Fruit fly (Drosophila melanogaster): Measurements from ENCODE around the gene promL.
A peak's percentile ranks its signal among the peaks of the same experiment; 100 is the strongest.

promL gene

DNA sequence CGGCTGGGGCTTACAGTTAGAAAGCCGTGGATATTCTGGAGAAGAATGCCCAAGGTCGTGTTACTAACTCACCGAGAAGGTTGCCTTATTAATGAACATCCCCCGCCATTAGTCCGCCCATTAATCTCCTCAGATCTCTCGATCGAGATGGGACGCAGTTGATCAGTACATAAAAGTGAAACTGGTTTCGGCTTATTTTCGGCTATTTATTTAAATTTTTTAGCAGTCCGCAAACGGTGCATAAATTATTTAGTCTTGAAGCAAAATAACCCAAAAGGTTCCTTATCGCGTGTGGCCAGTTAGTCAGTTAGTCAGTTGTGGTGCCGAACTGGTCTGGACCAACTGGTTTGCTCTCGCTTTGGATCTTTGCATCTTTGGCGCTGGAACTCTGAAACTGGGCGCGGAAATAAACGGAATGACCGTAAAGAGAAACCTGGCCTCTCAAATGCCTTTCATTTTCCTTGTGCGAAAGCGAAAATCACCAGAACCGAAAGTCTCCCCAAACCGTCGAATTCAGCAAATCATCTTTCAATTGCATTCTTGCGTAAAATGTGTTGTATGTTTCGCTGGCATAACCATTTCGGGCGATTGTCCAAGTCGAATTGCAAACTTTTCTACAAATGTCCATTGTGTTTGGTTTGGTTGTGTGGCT is 28.6 kb downstream of the promL start:
- peak; percentile 1 for TF ChIP-seq cwo (GFP tag; optimal IDR thresholded peaks at IDR 0.05)
- TF ChIP-seq Ets65A (GFP tag): peak; percentile 72
- peak; percentile 71 for TF ChIP-seq vvl (GFP tag; IDR thresholded peaks at IDR 0.05)
- peak; percentile 40 for TF ChIP-seq sd (tag; optimal IDR thresholded peaks at IDR 0.05)
- TF ChIP-seq Deaf1 (tag; optimal IDR thresholded peaks at IDR 0.05): no peak
- peak; percentile 70 for TF ChIP-seq abd-A (tag; optimal IDR thresholded peaks at IDR 0.05)
- no peak for TF ChIP-seq vfl (GFP tag; optimal IDR thresholded peaks at IDR 0.05)
- peak; percentile 49 for TF ChIP-seq CG12769 (tag; optimal IDR thresholded peaks at IDR 0.05)
- TF ChIP-seq Blimp-1 (GFP tag; optimal IDR thresholded peaks at IDR 0.05): peak; percentile 76
- TF ChIP-seq CG13894 (tag; optimal IDR thresholded peaks at IDR 0.05): peak; percentile 44
- TF ChIP-seq chinmo (GFP tag; IDR thresholded peaks at IDR 0.05; ENCODE audit: partially characterized antibody): peak; percentile 77; the same call in 2 of the 4 replicates
- TF ChIP-seq YL-1 (GFP tag; optimal IDR thresholded peaks at IDR 0.05): no peak

DNA sequence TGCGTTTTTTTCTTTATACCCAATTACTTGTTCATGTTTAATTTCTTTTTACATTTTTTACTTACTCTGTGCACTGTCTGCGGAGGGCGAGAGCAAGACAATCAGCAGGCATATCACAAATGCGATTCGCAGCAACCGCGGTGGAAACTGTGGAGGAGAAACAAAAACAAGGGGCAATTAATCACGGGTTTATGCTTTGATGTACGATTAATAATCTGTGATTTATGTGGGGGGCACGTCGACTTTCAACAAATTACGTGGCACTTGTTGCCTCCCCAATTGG is 30.0 kb downstream of the promL start:
- TF ChIP-seq sna (GFP tag; IDR thresholded peaks at IDR 0.05; ENCODE audit: partially characterized antibody) (0 out of 2 replicates have a peak, but pooled peaks have one; percentile 14), sens (GFP tag) (peak; percentile 28), Med (GFP tag) (peak; percentile 50), cwo (GFP tag; optimal IDR thresholded peaks at IDR 0.05) (no peak), mld (GFP tag; IDR thresholded peaks at IDR 0.05; ENCODE audit: partially characterized antibody) (0 out of 3 replicates have a peak, but pooled peaks have one; percentile 3), hb (GFP tag; IDR thresholded peaks at IDR 0.05; ENCODE audit: partially characterized antibody) (peak; percentile 52; the same call in 1 of the 3 replicates), nerfin-2 (GFP tag; IDR thresholded peaks at IDR 0.05; ENCODE audit: partially characterized antibody) (peak; percentile 49; the same call in 1 of the 2 replicates), knrl (GFP tag; IDR thresholded peaks at IDR 0.05; ENCODE audit: partially characterized antibody) (peak; percentile 34; the same call in 2 of the 3 replicates), Asciz (GFP tag; optimal IDR thresholded peaks at IDR 0.05) (no peak)

dm6 chr3L:3096726-3097597 is 30.6 kb downstream of the promL start:
- TF ChIP-seq CG8281 (tag; optimal IDR thresholded peaks at IDR 0.05): no peak
- no peak for TF ChIP-seq CG6683 (GFP tag; optimal IDR thresholded peaks at IDR 0.05)
- TF ChIP-seq z (GFP tag; IDR thresholded peaks at IDR 0.05): no peak
- no peak for TF ChIP-seq zfh2 (GFP tag; optimal IDR thresholded peaks at IDR 0.05)
- no peak for TF ChIP-seq CG15073 (GFP tag; optimal IDR thresholded peaks at IDR 0.05)
- TF ChIP-seq klu (GFP tag; IDR thresholded peaks at IDR 0.05): no peak
- peak; percentile 15; the same call in 1 of the 4 replicates for TF ChIP-seq Dll (GFP tag; IDR thresholded peaks at IDR 0.05; ENCODE audit: partially characterized antibody)
- no peak for TF ChIP-seq CG18011 (GFP tag; optimal IDR thresholded peaks at IDR 0.05)
- peak; percentile 30 for TF ChIP-seq sqz (GFP tag; optimal IDR thresholded peaks at IDR 0.05)
- no peak for TF ChIP-seq CG6254 (GFP tag; optimal IDR thresholded peaks at IDR 0.05)
- TF ChIP-seq CG31365 (tag; optimal IDR thresholded peaks at IDR 0.05): no peak
- peak; percentile 97 for TF ChIP-seq Bdp1 (GFP tag; optimal IDR thresholded peaks at IDR 0.05)
- peak; percentile 71; the same call in 1 of the 2 replicates for TF ChIP-seq amos (GFP tag; IDR thresholded peaks at IDR 0.05; ENCODE audit: partially characterized antibody)
- TF ChIP-seq CG14441 (GFP tag; IDR thresholded peaks at IDR 0.05): no peak
- peak; percentile 71 for TF ChIP-seq exex (tag; optimal IDR thresholded peaks at IDR 0.05)
- no peak for TF ChIP-seq bab2 (GFP tag; optimal IDR thresholded peaks at IDR 0.05)
- TF ChIP-seq CG10979 (tag; optimal IDR thresholded peaks at IDR 0.05): no peak
- TF ChIP-seq sens (GFP tag): peak; percentile 14
- TF ChIP-seq CG33213 (GFP tag; optimal IDR thresholded peaks at IDR 0.05): no peak
- TF ChIP-seq CG31388 (GFP tag; optimal IDR thresholded peaks at IDR 0.05): no peak
- no peak for TF ChIP-seq CG9932 (GFP tag; IDR thresholded peaks at IDR 0.05)
- no peak for TF ChIP-seq CrebB (tag; optimal IDR thresholded peaks at IDR 0.05)
- TF ChIP-seq CG7745 (tag; optimal IDR thresholded peaks at IDR 0.05): no peak
- no peak for TF ChIP-seq CG13894 (tag; optimal IDR thresholded peaks at IDR 0.05)
- no peak for TF ChIP-seq pum (GFP tag; optimal IDR thresholded peaks at IDR 0.05)
- TF ChIP-seq CG10147 (GFP tag; optimal IDR thresholded peaks at IDR 0.05): no peak
